Worm (Caenorhabditis elegans): ENCODE results near the gene K03B4.1.

Gene K03B4.1

DNA sequence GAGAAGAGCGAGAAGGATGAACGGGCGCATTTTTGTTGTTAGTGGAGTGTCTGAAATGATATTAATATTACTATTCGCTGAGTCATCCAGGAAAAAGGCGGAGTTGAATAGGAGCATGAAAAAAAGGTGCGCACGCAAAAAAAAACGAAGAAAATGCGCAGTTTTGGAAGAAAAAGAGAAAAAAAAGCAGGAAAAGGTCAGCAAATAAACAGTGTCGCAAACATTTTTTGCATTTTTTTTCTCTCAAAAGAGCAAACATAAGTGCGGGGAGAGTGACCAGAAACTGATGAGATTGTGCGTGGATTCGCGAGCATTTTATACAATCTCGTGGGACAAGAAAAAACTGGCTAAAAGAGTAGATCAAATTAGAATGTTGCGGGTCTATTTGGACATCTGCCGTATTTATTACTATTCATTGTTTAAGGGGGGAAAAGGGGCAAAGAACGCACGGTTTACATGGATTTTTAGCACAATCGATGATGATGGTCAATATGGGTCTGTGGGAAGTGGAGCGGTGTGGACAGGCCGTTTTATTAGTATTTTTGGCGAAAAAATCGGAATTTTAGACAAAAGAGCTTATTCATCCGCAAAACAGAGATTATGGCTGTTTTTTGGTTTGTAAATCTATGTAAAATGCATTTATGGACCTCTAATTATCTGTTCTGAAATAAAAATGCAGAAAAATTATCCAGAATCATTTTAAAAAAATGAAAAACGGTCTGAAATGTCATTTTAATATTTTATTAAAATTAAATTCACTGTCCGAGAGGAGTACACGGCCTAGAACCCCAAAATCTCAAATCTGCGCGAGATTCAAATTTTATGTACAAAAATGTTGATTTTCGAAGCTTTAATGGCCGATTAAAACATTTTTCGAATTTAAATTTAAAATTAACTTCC lies 3.5 kb downstream of the K03B4.1 start, which contains the start of gene cpg-8 (continued):
- TF ChIP-seq egrh-3 (GFP tag; IDR thresholded peaks at IDR 0.05), result no peak
- no peak for TF ChIP-seq zfh-2 (GFP tag; conservative IDR thresholded peaks at IDR 0.05)
- TF ChIP-seq Y67H2A.10 (GFP tag; conservative IDR thresholded peaks at IDR 0.05), result no peak
- no peak for TF ChIP-seq rec-8 (tag; optimal IDR thresholded peaks at IDR 0.05)
- TF ChIP-seq C17E4.6 (GFP tag; IDR thresholded peaks at IDR 0.05), result no peak
- no peak for TF ChIP-seq athp-1 (tag; optimal IDR thresholded peaks at IDR 0.05)
- no peak for TF ChIP-seq mxl-1 (tag; optimal IDR thresholded peaks at IDR 0.05)
- no peak for TF ChIP-seq unc-62 (GFP tag; optimal IDR thresholded peaks at IDR 0.05)
- TF ChIP-seq bed-1 (GFP tag; IDR thresholded peaks at IDR 0.05), result no peak
- TF ChIP-seq D2030.7 (GFP tag; IDR thresholded peaks at IDR 0.05), result peak; percentile 36; the same call in 1 of the 2 replicates
- no peak for TF ChIP-seq lsy-27 (tag; optimal IDR thresholded peaks at IDR 0.05; ENCODE audit: borderline replicate concordance, insufficient read depth)
- no peak for TF ChIP-seq lsl-1 (GFP tag; optimal IDR thresholded peaks at IDR 0.05)
- no peak for TF ChIP-seq F55B11.4 (tag; optimal IDR thresholded peaks at IDR 0.05; ENCODE audit: borderline replicate concordance, insufficient read depth)
- no peak for TF ChIP-seq B0035.1 (tag; optimal IDR thresholded peaks at IDR 0.05)
- TF ChIP-seq hrde-1 (tag; optimal IDR thresholded peaks at IDR 0.05; ENCODE audit: borderline replicate concordance), result no peak
- no peak for TF ChIP-seq nhr-179 (tag; optimal IDR thresholded peaks at IDR 0.05)
- peak; percentile 56 for TF ChIP-seq xnd-1 (tag; optimal IDR thresholded peaks at IDR 0.05)
- no peak for TF ChIP-seq attf-6 (GFP tag; IDR thresholded peaks at IDR 0.05)
- no peak for TF ChIP-seq ceh-91 (GFP tag; IDR thresholded peaks at IDR 0.05)
- TF ChIP-seq dox-1 (GFP tag; IDR thresholded peaks at IDR 0.05), result no peak
- TF ChIP-seq ceh-58 (GFP tag; IDR thresholded peaks at IDR 0.05), result no peak
- no peak for TF ChIP-seq sptf-2 (GFP tag; optimal IDR thresholded peaks at IDR 0.05)
- no peak for TF ChIP-seq cebp-1 (GFP tag; IDR thresholded peaks at IDR 0.05)
- no peak for TF ChIP-seq cebp-1 (tag; optimal IDR thresholded peaks at IDR 0.05)
- TF ChIP-seq F37B4.10 (GFP tag; IDR thresholded peaks at IDR 0.05), result no peak
- TF ChIP-seq dpl-1 (GFP tag; optimal IDR thresholded peaks at IDR 0.05), result peak; percentile 17
- TF ChIP-seq hmg-1.2 (GFP tag; IDR thresholded peaks at IDR 0.05), result 0 out of 2 replicates have a peak, but pooled peaks have one; percentile 6
- no peak for TF ChIP-seq B0261.1 (tag; optimal IDR thresholded peaks at IDR 0.05)
- no peak for TF ChIP-seq madf-10 (tag; optimal IDR thresholded peaks at IDR 0.05)
- no peak for TF ChIP-seq nhr-80 (tag; optimal IDR thresholded peaks at IDR 0.05)
- no peak for TF ChIP-seq ama-1 (optimal IDR thresholded peaks at IDR 0.05)
- TF ChIP-seq ama-1 (GFP tag; optimal IDR thresholded peaks at IDR 0.05), result no peak
- TF ChIP-seq ztf-28 (GFP tag; IDR thresholded peaks at IDR 0.05), result 0 out of 2 replicates have a peak, but pooled peaks have one; percentile 61
- no peak for TF ChIP-seq ztf-6 (GFP tag; IDR thresholded peaks at IDR 0.05)
- TF ChIP-seq hsf-1 (GFP tag; IDR thresholded peaks at IDR 0.05), result no peak
- peak; percentile 26 for TF ChIP-seq efl-1 (GFP tag; optimal IDR thresholded peaks at IDR 0.05)
- TF ChIP-seq F52B5.7 (tag; optimal IDR thresholded peaks at IDR 0.05), result no peak
- no peak for TF ChIP-seq lin-26 (GFP tag; IDR thresholded peaks at IDR 0.05)
- TF ChIP-seq dpff-1 (tag; optimal IDR thresholded peaks at IDR 0.05), result no peak

DNA sequence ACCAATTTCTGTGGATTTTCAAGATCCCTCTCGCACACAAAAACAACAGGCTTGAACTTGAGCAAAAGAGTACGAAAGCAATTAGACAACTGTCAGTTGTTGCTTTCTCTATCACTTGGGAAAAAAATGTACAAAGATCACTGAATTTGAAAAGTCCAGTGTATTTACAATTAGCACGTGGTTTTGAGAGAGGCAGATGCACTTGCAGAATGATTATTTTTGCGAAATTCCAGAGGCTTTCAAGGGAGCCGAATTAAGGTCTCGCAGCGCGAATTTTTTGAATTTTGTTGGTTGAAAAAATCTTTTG lies 4.1 kb downstream of the K03B4.1 start:
- TF ChIP-seq ets-4 (GFP tag; optimal IDR thresholded peaks at IDR 0.05), result no peak
- no peak for TF ChIP-seq ceh-100 (GFP tag; IDR thresholded peaks at IDR 0.05)
- no peak for TF ChIP-seq snpc-1.1 (tag; optimal IDR thresholded peaks at IDR 0.05; ENCODE audit: insufficient read depth)
- no peak for TF ChIP-seq K11D2.4 (GFP tag; IDR thresholded peaks at IDR 0.05)
- no peak for TF ChIP-seq snpc-3.4 (tag; optimal IDR thresholded peaks at IDR 0.05)
- TF ChIP-seq F49E8.2 (tag; optimal IDR thresholded peaks at IDR 0.05; ENCODE audit: insufficient read depth), result no peak
- no peak for TF ChIP-seq Y53F4B.3 (GFP tag; IDR thresholded peaks at IDR 0.05)
- TF ChIP-seq C06A6.2 (GFP tag; conservative IDR thresholded peaks at IDR 0.05), result no peak
- TF ChIP-seq F52B5.7 (tag; optimal IDR thresholded peaks at IDR 0.05), result no peak
- TF ChIP-seq lin-40 (tag; optimal IDR thresholded peaks at IDR 0.05), result no peak
- TF ChIP-seq unc-130 (GFP tag; optimal IDR thresholded peaks at IDR 0.05), result no peak
- no peak for TF ChIP-seq nhr-80 (tag; optimal IDR thresholded peaks at IDR 0.05)
